Fruit fly (Drosophila melanogaster): ENCODE results near the gene Dhc1.

Dhc1 gene

DNA sequence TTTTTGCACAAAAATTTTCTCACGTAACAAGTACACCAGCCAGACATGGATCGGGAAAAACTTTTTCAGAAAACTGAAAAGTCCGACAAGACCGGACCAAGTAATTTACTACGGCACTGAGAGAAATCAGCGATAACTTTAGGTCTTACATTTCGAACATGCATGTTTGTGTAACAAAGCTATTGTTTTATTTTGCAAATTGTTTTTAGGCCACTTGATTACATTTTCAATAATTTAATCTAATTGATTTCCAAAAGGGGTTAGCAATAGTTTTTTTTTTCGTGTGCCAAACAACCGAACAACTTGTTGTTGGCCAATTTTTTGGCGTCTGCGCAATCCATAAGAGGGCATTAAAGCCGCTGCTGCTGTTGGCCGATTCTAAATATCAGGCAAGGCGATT, 61.3 kb downstream of the Dhc1 start (continued):
- TF ChIP-seq tap (tag; optimal IDR thresholded peaks at IDR 0.05) (peak; percentile 20), Oaz (GFP tag; IDR thresholded peaks at IDR 0.05) (no peak), kah (GFP tag; optimal IDR thresholded peaks at IDR 0.05) (no peak), pan (optimal IDR thresholded peaks at IDR 0.05) (no peak), pan (GFP tag; optimal IDR thresholded peaks at IDR 0.05 in 1 of 2, IDR thresholded peaks at IDR 0.05 in 1 of 2) (peak in 1 of 2 experiments; percentile 72), Hr3 (GFP tag; optimal IDR thresholded peaks at IDR 0.05) (peak; percentile 45), CG10366 (GFP tag; IDR thresholded peaks at IDR 0.05) (peak; percentile 59; the same call in 1 of the 2 replicates), CG3407 (GFP tag; optimal IDR thresholded peaks at IDR 0.05) (no peak), bbx (GFP tag; IDR thresholded peaks at IDR 0.05; ENCODE audit: partially characterized antibody) (no peak), CG33557 (GFP tag; optimal IDR thresholded peaks at IDR 0.05) (no peak), dpn (GFP tag; optimal IDR thresholded peaks at IDR 0.05) (peak; percentile 57 to 70), CG13287 (GFP tag; IDR thresholded peaks at IDR 0.05; ENCODE audit: partially characterized antibody) (no peak), rib (GFP tag; IDR thresholded peaks at IDR 0.05) (no peak), ap (GFP tag; IDR thresholded peaks at IDR 0.05) (peak; percentile 46; the same call in 1 of the 2 replicates), CG16815 (GFP tag; optimal IDR thresholded peaks at IDR 0.05) (no peak), Lpt (GFP tag; optimal IDR thresholded peaks at IDR 0.05) (no peak), ATbp (GFP tag; optimal IDR thresholded peaks at IDR 0.05) (peak; percentile 38), Fer2 (tag; optimal IDR thresholded peaks at IDR 0.05) (no peak), nerfin-2 (GFP tag; IDR thresholded peaks at IDR 0.05; ENCODE audit: partially characterized antibody) (no peak), Myb (GFP tag; optimal IDR thresholded peaks at IDR 0.05) (peak; percentile 30), en (GFP tag; optimal IDR thresholded peaks at IDR 0.05) (no peak), CG12942 (GFP tag; optimal IDR thresholded peaks at IDR 0.05) (peak; percentile 24), CG1024 (GFP tag; IDR thresholded peaks at IDR 0.05) (peak; percentile 65), sug (tag; optimal IDR thresholded peaks at IDR 0.05) (no peak), Ptx1 (GFP tag; IDR thresholded peaks at IDR 0.05) (peak; percentile 70), CG6654 (GFP tag; optimal IDR thresholded peaks at IDR 0.05) (peak; percentile 33), Ada2b (GFP tag; IDR thresholded peaks at IDR 0.05) (peak; percentile 74), CG17912 (GFP tag; optimal IDR thresholded peaks at IDR 0.05) (no peak), grau (tag; optimal IDR thresholded peaks at IDR 0.05) (peak; percentile 40), HHEX (GFP tag; optimal IDR thresholded peaks at IDR 0.05) (peak; percentile 62), Fer1 (GFP tag; optimal IDR thresholded peaks at IDR 0.05) (peak; percentile 80), CG4282 (GFP tag; optimal IDR thresholded peaks at IDR 0.05) (no peak), CG17612 (GFP tag; IDR thresholded peaks at IDR 0.05) (0 out of 2 replicates have a peak, but pooled peaks have one; percentile 8), CG6765 (GFP tag; optimal IDR thresholded peaks at IDR 0.05) (no peak), CG6272 (GFP tag; IDR thresholded peaks at IDR 0.05) (no peak), CG10543 (GFP tag; optimal IDR thresholded peaks at IDR 0.05) (no peak), Mes4 (GFP tag; optimal IDR thresholded peaks at IDR 0.05) (no peak), CG12299 (tag; optimal IDR thresholded peaks at IDR 0.05) (no peak), CG13894 (tag; optimal IDR thresholded peaks at IDR 0.05) (peak; percentile 37), trh (GFP tag; optimal IDR thresholded peaks at IDR 0.05) (no peak), caup (GFP tag; optimal IDR thresholded peaks at IDR 0.05; ENCODE audit: severe bottlenecking) (peak; percentile 62), CG11695 (GFP tag; IDR thresholded peaks at IDR 0.05) (no peak), unc-4 (GFP tag; IDR thresholded peaks at IDR 0.05; ENCODE audit: partially characterized antibody) (no peak), CG9727 (GFP tag; optimal IDR thresholded peaks at IDR 0.05) (peak; percentile 55), stc (GFP tag; IDR thresholded peaks at IDR 0.05) (peak; percentile 51; the same call in 1 of the 2 replicates), dm (GFP tag; optimal IDR thresholded peaks at IDR 0.05) (no peak), ERR (GFP tag; optimal IDR thresholded peaks at IDR 0.05) (peak; percentile 24), CG17385 (GFP tag; optimal IDR thresholded peaks at IDR 0.05) (peak; percentile 10), chn (GFP tag; optimal IDR thresholded peaks at IDR 0.05) (no peak), Doc3 (GFP tag; IDR thresholded peaks at IDR 0.05; ENCODE audit: partially characterized antibody) (no peak), CkIIα-i1 (GFP tag; IDR thresholded peaks at IDR 0.05) (no peak)
